Fruit fly (Drosophila melanogaster) whole organism, embryonic: ENCODE data around the gene RpL34b.

Experiments
- CG10267 ChIP-seq: fragments of 200-800 bp; sonication (Bioruptor generic); optimal IDR thresholded peaks from 2 replicates; lab custom pipeline; 2018; ENCODE audit warnings: missing biosample characterization, mild to moderate bottlenecking, missing genetic modification characterization, moderate library complexity
- CG10959 ChIP-seq: fragments of 200-800 bp; sonication (Bioruptor generic); IDR thresholded peaks from 2 replicates; pipeline ENCODE4 v1.3.6; 2022; ENCODE audit warnings: missing biosample characterization, missing genetic modification characterization
- CG12104 ChIP-seq: fragments of 200-800 bp; sonication (Bioruptor generic); optimal IDR thresholded peaks from 3 replicates; lab custom pipeline; 2016; ENCODE audit warnings: missing biosample characterization, missing genetic modification characterization
- CG12391 ChIP-seq: fragments of 200-800 bp; sonication (Bioruptor generic); optimal IDR thresholded peaks from 3 replicates; lab custom pipeline; 2018; ENCODE audit warnings: missing biosample characterization, mild to moderate bottlenecking, missing genetic modification characterization, moderate library complexity
- CG14710 ChIP-seq: fragments of 200-800 bp; sonication (Bioruptor generic); optimal IDR thresholded peaks from 3 replicates; lab custom pipeline; 2019; ENCODE audit warnings: missing biosample characterization, mild to moderate bottlenecking, missing genetic modification characterization, moderate library complexity
- CG15696 ChIP-seq: fragments of 200-800 bp; sonication (Bioruptor generic); optimal IDR thresholded peaks from 2 replicates; lab custom pipeline; 2019; ENCODE audit warnings: missing biosample characterization, mild to moderate bottlenecking, missing genetic modification characterization, moderate library complexity
- CG17912 ChIP-seq: fragments of 200-800 bp; sonication (Bioruptor generic); optimal IDR thresholded peaks from 2 replicates; lab custom pipeline; 2018; ENCODE audit warnings: missing biosample characterization, mild to moderate bottlenecking, missing genetic modification characterization
- CG18262 ChIP-seq: fragments of 200-800 bp; optimal IDR thresholded peaks from 3 replicates; lab custom pipeline; 2019; ENCODE audit warnings: missing biosample characterization, mild to moderate bottlenecking, missing genetic modification characterization, moderate library complexity
- CG2116 ChIP-seq: fragments of 200-800 bp; sonication (Bioruptor generic); optimal IDR thresholded peaks from 3 replicates; lab custom pipeline; 2018; ENCODE audit warnings: missing biosample characterization, mild to moderate bottlenecking, missing genetic modification characterization
- CG3163 ChIP-seq: fragments of 200-800 bp; sonication (Bioruptor generic); optimal IDR thresholded peaks from 3 replicates; lab custom pipeline; 2016; ENCODE audit warnings: missing biosample characterization, missing genetic modification characterization
- CG4707 ChIP-seq: fragments of 200-800 bp; sonication (Bioruptor generic); optimal IDR thresholded peaks from 2 replicates; lab custom pipeline; 2018; ENCODE audit warnings: missing biosample characterization, mild to moderate bottlenecking, missing genetic modification characterization, moderate library complexity
- CG4730 ChIP-seq: fragments of 200-800 bp; sonication (Bioruptor generic); IDR thresholded peaks from 2 replicates; pipeline ENCODE4 v1.3.6; 2022; ENCODE audit warnings: missing biosample characterization, missing genetic modification characterization
- CG6654 ChIP-seq: fragments of 200-800 bp; sonication (Bioruptor generic); optimal IDR thresholded peaks from 2 replicates; lab custom pipeline; 2017; ENCODE audit warnings: missing biosample characterization, mild to moderate bottlenecking, missing genetic modification characterization
- CG7271 ChIP-seq: fragments of 200-800 bp; sonication (Bioruptor generic); optimal IDR thresholded peaks from 2 replicates; lab custom pipeline; 2018; ENCODE audit warnings: missing biosample characterization, mild to moderate bottlenecking, missing genetic modification characterization, moderate library complexity
- CG7357 ChIP-seq: fragments of 200-800 bp; sonication (Bioruptor generic); IDR thresholded peaks from 3 replicates; pipeline ENCODE4 v1.3.6; 2022; ENCODE audit warnings: missing biosample characterization, missing genetic modification characterization
- CG7745 ChIP-seq: fragments of 200-800 bp; sonication (Bioruptor generic); optimal IDR thresholded peaks from 2 replicates; lab custom pipeline; 2018; ENCODE audit warnings: missing biosample characterization, mild to moderate bottlenecking, missing genetic modification characterization, moderate library complexity
- CG7963 ChIP-seq: fragments of 200-800 bp; sonication (Bioruptor generic); IDR thresholded peaks from 3 replicates; pipeline ENCODE4 v1.3.6; 2022; ENCODE audit warnings: missing biosample characterization, missing genetic modification characterization; ENCODE audit not compliant: partially characterized antibody
- CG8290 ChIP-seq, 3 experiments: fragments of 200-800 bp; sonication (Bioruptor generic); optimal IDR thresholded peaks; 2 replicates each; lab custom pipeline; 2016 to 2019; ENCODE audit warnings: missing biosample characterization in 3 of 3, missing genetic modification characterization in 3 of 3, mild to moderate bottlenecking in 2 of 3, moderate library complexity in 1 of 3
- CG9215 ChIP-seq: fragments of 200-800 bp; sonication (Bioruptor generic); IDR thresholded peaks from 2 replicates; pipeline ENCODE4 v1.3.6; 2022; ENCODE audit warnings: missing biosample characterization, missing genetic modification characterization
- CG9817 ChIP-seq: fragments of 200-800 bp; sonication (Bioruptor generic); optimal IDR thresholded peaks from 2 replicates; lab custom pipeline; 2018; ENCODE audit warnings: missing biosample characterization, mild to moderate bottlenecking, missing genetic modification characterization, moderate library complexity
- Dbx ChIP-seq: fragments of 200-800 bp; sonication (Bioruptor generic); IDR thresholded peaks from 3 replicates; pipeline ENCODE4 v1.3.6; 2022; ENCODE audit warnings: missing biosample characterization, missing genetic modification characterization
- H2.0 ChIP-seq: fragments of 200-800 bp; sonication (Bioruptor generic); IDR thresholded peaks from 2 replicates; pipeline ENCODE4 v1.3.6; 2022; ENCODE audit warnings: missing biosample characterization, missing genetic modification characterization
- Hey ChIP-seq: fragments of 200-800 bp; sonication (Bioruptor generic); optimal IDR thresholded peaks from 3 replicates; lab custom pipeline; 2018; ENCODE audit warnings: missing biosample characterization, mild to moderate bottlenecking, missing genetic modification characterization
- Hmr ChIP-seq: fragments of 200-800 bp; sonication (Bioruptor generic); optimal IDR thresholded peaks from 3 replicates; lab custom pipeline; 2017; ENCODE audit warnings: mild to moderate bottlenecking, missing biosample characterization, missing genetic modification reagents, missing genetic modification characterization
- Hr78 ChIP-seq, 2 experiments: fragments of 200-800 bp in 1 of 2; fragments of >200 bp in 1 of 2; sonication (Bioruptor generic) in 1 of 2; optimal IDR thresholded peaks; 2 replicates each; lab custom pipeline; 2017 to 2019; ENCODE audit warnings: missing biosample characterization in 2 of 2, missing genetic modification characterization in 2 of 2, mild to moderate bottlenecking in 1 of 2, moderate library complexity in 1 of 2
- Kr ChIP-seq: fragments of 200-800 bp; sonication (Bioruptor generic); optimal IDR thresholded peaks from 2 replicates; lab custom pipeline; 2017; ENCODE audit warnings: missing biosample characterization, mild to moderate bottlenecking, missing genetic modification characterization
- Myb ChIP-seq: fragments of 200-800 bp; sonication (Bioruptor generic); optimal IDR thresholded peaks from 2 replicates; lab custom pipeline; 2016; ENCODE audit warnings: missing biosample characterization, missing genetic modification characterization
- Ravus ChIP-seq: fragments of 200-800 bp; sonication (Bioruptor generic); IDR thresholded peaks from 2 replicates; pipeline ENCODE4 v1.3.6; 2022; ENCODE audit warnings: missing biosample characterization, missing genetic modification characterization
- Side ChIP-seq: fragments of 200-800 bp; sonication (Bioruptor generic); optimal IDR thresholded peaks from 2 replicates; lab custom pipeline; 2016; ENCODE audit warnings: missing biosample characterization, missing genetic modification characterization
- Vsx1 ChIP-seq: fragments of 200-800 bp; sonication (Bioruptor generic); optimal IDR thresholded peaks from 2 replicates; lab custom pipeline; 2017; ENCODE audit warnings: missing biosample characterization, mild to moderate bottlenecking, missing genetic modification characterization, missing genetic modification reagents
- bowl ChIP-seq: fragments of 200-800 bp; sonication (Bioruptor generic); IDR thresholded peaks from 2 replicates; pipeline ENCODE4 v1.3.6; 2022; ENCODE audit warnings: missing biosample characterization, missing genetic modification characterization
- corto ChIP-seq: fragments of 200-800 bp; sonication (Bioruptor generic); optimal IDR thresholded peaks from 2 replicates; lab custom pipeline; 2016; ENCODE audit warnings: missing biosample characterization, mild to moderate bottlenecking, missing genetic modification characterization, moderate library complexity
- gfzf ChIP-seq: fragments of 200-800 bp; sonication (Bioruptor generic); optimal IDR thresholded peaks from 2 replicates; lab custom pipeline; 2016; ENCODE audit warnings: missing biosample characterization, mild to moderate bottlenecking, missing genetic modification characterization, moderate library complexity
- inv ChIP-seq: fragments of 200-800 bp; sonication (Bioruptor generic); IDR thresholded peaks from 2 replicates; pipeline ENCODE4 v1.3.6; 2022; ENCODE audit warnings: missing biosample characterization, missing genetic modification characterization; ENCODE audit not compliant: partially characterized antibody
- jigr1 ChIP-seq: fragments of 200-800 bp; sonication (Bioruptor generic); IDR thresholded peaks from 3 replicates; pipeline ENCODE4 v1.3.6; 2022; ENCODE audit warnings: missing biosample characterization, missing genetic modification characterization
- ken ChIP-seq: fragments of 200-800 bp; sonication (Bioruptor generic); IDR thresholded peaks from 3 replicates; pipeline ENCODE4 v1.3.6; 2022; ENCODE audit warnings: missing biosample characterization, missing genetic modification characterization
- klu ChIP-seq: fragments of 200-800 bp; sonication (Bioruptor generic); IDR thresholded peaks from 2 replicates; pipeline ENCODE4 v1.3.6; 2022; ENCODE audit warnings: missing biosample characterization, missing genetic modification characterization
- lab ChIP-seq: fragments of 200-800 bp; sonication (Bioruptor generic); optimal IDR thresholded peaks from 3 replicates; lab custom pipeline; 2017; ENCODE audit warnings: missing biosample characterization, missing genetic modification characterization, mild to moderate bottlenecking, moderate library complexity, missing genetic modification reagents
- nerfin-1 ChIP-seq: fragments of 200-800 bp; sonication (Bioruptor generic); optimal IDR thresholded peaks from 3 replicates; lab custom pipeline; 2019; ENCODE audit warnings: missing biosample characterization, mild to moderate bottlenecking, missing genetic modification characterization, moderate library complexity
- pnt ChIP-seq: fragments of 200-800 bp; sonication (Bioruptor generic); optimal IDR thresholded peaks from 3 replicates; lab custom pipeline; 2016; ENCODE audit warnings: missing biosample characterization, missing genetic modification characterization
- row ChIP-seq: fragments of 200-800 bp; sonication (Bioruptor generic); IDR thresholded peaks from 3 replicates; pipeline ENCODE4 v1.3.6; 2022; ENCODE audit warnings: missing biosample characterization, missing genetic modification characterization
- schlank ChIP-seq: fragments of 200-800 bp; sonication (Bioruptor generic); optimal IDR thresholded peaks from 2 replicates; lab custom pipeline; 2018; ENCODE audit warnings: missing biosample characterization, mild to moderate bottlenecking, missing genetic modification characterization
- sd ChIP-seq: fragments of 200-800 bp; sonication (Bioruptor generic); optimal IDR thresholded peaks from 3 replicates; lab custom pipeline; 2018; ENCODE audit warnings: missing biosample characterization, mild to moderate bottlenecking, missing genetic modification characterization, moderate library complexity
- seq ChIP-seq: fragments of 200-800 bp; sonication (Bioruptor generic); IDR thresholded peaks from 2 replicates; pipeline ENCODE4 v1.3.6; 2022; ENCODE audit warnings: missing biosample characterization, missing genetic modification characterization
- tap ChIP-seq: fragments of 200-800 bp; optimal IDR thresholded peaks from 3 replicates; lab custom pipeline; 2019; ENCODE audit warnings: missing biosample characterization, mild to moderate bottlenecking, missing genetic modification characterization, moderate library complexity
- tio ChIP-seq: fragments of 200-800 bp; sonication (Bioruptor generic); optimal IDR thresholded peaks from 2 replicates; lab custom pipeline; 2017; ENCODE audit warnings: missing biosample characterization, missing genetic modification characterization, inconsistent platforms
- tx ChIP-seq: fragments of 200-800 bp; sonication (Bioruptor generic); optimal IDR thresholded peaks from 2 replicates; lab custom pipeline; 2016; ENCODE audit warnings: missing biosample characterization, missing genetic modification characterization
- vfl ChIP-seq: fragments of 200-800 bp; sonication (Bioruptor generic); optimal IDR thresholded peaks from 2 replicates; lab custom pipeline; 2016; ENCODE audit warnings: missing biosample characterization, missing genetic modification characterization

RpL34b gene

dm6 chr3R:9394385-9395042 is 6.5 kb downstream of the RpL34b start, which contains the start of gene FER (continued):
- TF ChIP-seq CG7271 = no peak
- TF ChIP-seq Hey = no peak
- 0 out of 2 replicates have a peak, but pooled peaks have one; percentile 22 for TF ChIP-seq bowl (GFP tag; lab: Robert Waterston, UW)
- TF ChIP-seq CG15696 = no peak
- TF ChIP-seq CG9817 (tag; lab: Kevin White, UChicago) = no peak
- TF ChIP-seq Hmr (GFP tag; lab: Kevin White, UChicago) = peak; percentile 39
- TF ChIP-seq tx (GFP tag; lab: Kevin White, UChicago) = no peak
- TF ChIP-seq Side (GFP tag; lab: Kevin White, UChicago) = peak; percentile 51
- TF ChIP-seq CG9215 (GFP tag; lab: Robert Waterston, UW) = no peak
- no peak for TF ChIP-seq CG14710 (tag; lab: Kevin White, UChicago)
- TF ChIP-seq tap (tag; lab: Kevin White, UChicago) = no peak
- no peak for TF ChIP-seq CG7745 (tag; lab: Kevin White, UChicago)
- no peak for TF ChIP-seq CG4730 (GFP tag; lab: Robert Waterston, UW)
- TF ChIP-seq CG8290 (GFP tag; optimal IDR thresholded peaks at IDR 0.05; lab: Kevin White, UChicago) = no peak
- TF ChIP-seq CG8290 (tag; optimal IDR thresholded peaks at IDR 0.05; lab: Kevin White, UChicago) = peak in 1 of 2 experiments; percentile 81
- TF ChIP-seq CG18262 (tag; lab: Kevin White, UChicago) = peak; percentile 11
- no peak for TF ChIP-seq tio (GFP tag; lab: Kevin White, UChicago)
- peak; percentile 12 for TF ChIP-seq Vsx1
- peak; percentile 45 for TF ChIP-seq nerfin-1
- peak; percentile 62 for TF ChIP-seq lab (GFP tag; lab: Kevin White, UChicago)
- TF ChIP-seq CG10959 (GFP tag; lab: Robert Waterston, UW) = no peak
- no peak for TF ChIP-seq jigr1 (GFP tag; lab: Robert Waterston, UW)
- TF ChIP-seq corto (GFP tag; lab: Kevin White, UChicago) = no peak
- peak; percentile 48 for TF ChIP-seq CG3163 (GFP tag; lab: Kevin White, UChicago)
- no peak for TF ChIP-seq pnt (GFP tag; lab: Kevin White, UChicago)
- no peak; the same call in 1 of the 2 replicates for TF ChIP-seq seq (GFP tag; lab: Robert Waterston, UW)
- TF ChIP-seq Ravus = peak; percentile 38; the same call in 1 of the 2 replicates
- TF ChIP-seq CG6654 (GFP tag; lab: Kevin White, UChicago) = no peak
- TF ChIP-seq ken (GFP tag; lab: Robert Waterston, UW) = peak; percentile 47; the same call in 1 of the 3 replicates
- peak; percentile 34 for TF ChIP-seq sd
- TF ChIP-seq Kr = no peak
- TF ChIP-seq gfzf (GFP tag; lab: Kevin White, UChicago) = no peak
- TF ChIP-seq Myb (GFP tag; lab: Kevin White, UChicago) = no peak
- peak; percentile 23 for TF ChIP-seq CG17912 (GFP tag; lab: Kevin White, UChicago)
- TF ChIP-seq row = peak; percentile 82
- TF ChIP-seq CG7963 (GFP tag; lab: Robert Waterston, UW) = 0 out of 3 replicates have a peak, but pooled peaks have one; percentile 10
- peak; percentile 69 for TF ChIP-seq CG4707
- TF ChIP-seq CG7357 (GFP tag; lab: Robert Waterston, UW) = no peak
- TF ChIP-seq schlank = peak; percentile 40
- TF ChIP-seq CG12104 (GFP tag; lab: Kevin White, UChicago) = no peak
- no peak for TF ChIP-seq Hr78 (GFP tag; optimal IDR thresholded peaks at IDR 0.05; lab: Kevin White, UChicago)
- TF ChIP-seq CG12391 = peak; percentile 1
- 0 out of 2 replicates have a peak, but pooled peaks have one; percentile 27 for TF ChIP-seq H2.0 (GFP tag; lab: Robert Waterston, UW)
- no peak for TF ChIP-seq CG2116 (GFP tag; lab: Kevin White, UChicago)
- peak; percentile 78; the same call in 2 of the 3 replicates for TF ChIP-seq Dbx (GFP tag; lab: Robert Waterston, UW)
- peak; percentile 24 for TF ChIP-seq CG10267 (tag; lab: Kevin White, UChicago)
- TF ChIP-seq inv (GFP tag; lab: Robert Waterston, UW) = peak; percentile 37; the same call in 1 of the 2 replicates
- no peak for TF ChIP-seq klu (GFP tag; lab: Robert Waterston, UW)
- no peak for TF ChIP-seq vfl (GFP tag; lab: Kevin White, UChicago)
